Fruit fly (Drosophila melanogaster): ENCODE measurements around the gene CG7300.

Gene CG7300

dm6 chr2L:10732343-10732808 is 34.5 kb upstream of the CG7300 start, which contains the start of the genes EMC3 and Dpy-30L1 (continued):
- peak; percentile 33 for TF ChIP-seq CG18011 (GFP tag; optimal IDR thresholded peaks at IDR 0.05)
- TF ChIP-seq abd-A (tag; optimal IDR thresholded peaks at IDR 0.05), result no peak
- TF ChIP-seq CG10959 (GFP tag; IDR thresholded peaks at IDR 0.05), result no peak
- TF ChIP-seq sima (GFP tag; optimal IDR thresholded peaks at IDR 0.05), result no peak
- TF ChIP-seq pros (GFP tag; optimal IDR thresholded peaks at IDR 0.05), result no peak
- TF ChIP-seq CG9797 (GFP tag; optimal IDR thresholded peaks at IDR 0.05), result no peak
- peak; percentile 81 for TF ChIP-seq CG34224 (GFP tag; IDR thresholded peaks at IDR 0.05; ENCODE audit: partially characterized antibody)
- TF ChIP-seq CG15696 (tag; optimal IDR thresholded peaks at IDR 0.05), result peak; percentile 41
- TF ChIP-seq CG33557 (GFP tag; optimal IDR thresholded peaks at IDR 0.05), result no peak
- peak; percentile 90 for TF ChIP-seq row (GFP tag; IDR thresholded peaks at IDR 0.05)
- TF ChIP-seq so (GFP tag; IDR thresholded peaks at IDR 0.05), result peak; percentile 48; the same call in 1 of the 3 replicates
- TF ChIP-seq CG43689 (GFP tag; IDR thresholded peaks at IDR 0.05), result no peak
- TF ChIP-seq CG3847 (GFP tag; IDR thresholded peaks at IDR 0.05), result peak; percentile 56
- peak; percentile 24 for TF ChIP-seq ERR (GFP tag; optimal IDR thresholded peaks at IDR 0.05)
- no peak for TF ChIP-seq wdn (GFP tag; IDR thresholded peaks at IDR 0.05)
- peak; percentile 70 for TF ChIP-seq CG13424 (tag; optimal IDR thresholded peaks at IDR 0.05)
- peak; percentile 7 for TF ChIP-seq gfzf (GFP tag; optimal IDR thresholded peaks at IDR 0.05)
- no peak for TF ChIP-seq Atf3 (GFP tag; optimal IDR thresholded peaks at IDR 0.05)
- no peak for TF ChIP-seq Deaf1 (tag; optimal IDR thresholded peaks at IDR 0.05)
- TF ChIP-seq Scr (GFP tag; IDR thresholded peaks at IDR 0.05; ENCODE audit: partially characterized antibody), result peak; percentile 92
- peak; percentile 57 for TF ChIP-seq Fer1 (GFP tag; optimal IDR thresholded peaks at IDR 0.05)
- TF ChIP-seq sc (optimal IDR thresholded peaks at IDR 0.05), result no peak
- TF ChIP-seq sc (GFP tag; optimal IDR thresholded peaks at IDR 0.05), result no peak
- no peak for TF ChIP-seq repo (GFP tag; optimal IDR thresholded peaks at IDR 0.05)
- TF ChIP-seq Sry-β (GFP tag; optimal IDR thresholded peaks at IDR 0.05), result no peak
- peak; percentile 44 for TF ChIP-seq Ssrp (tag; optimal IDR thresholded peaks at IDR 0.05)
- no peak for TF ChIP-seq Adf1 (GFP tag; IDR thresholded peaks at IDR 0.05)
- TF ChIP-seq CG4820 (GFP tag; optimal IDR thresholded peaks at IDR 0.05), result peak; percentile 48
- no peak for TF ChIP-seq Sox100B (GFP tag; optimal IDR thresholded peaks at IDR 0.05)
- TF ChIP-seq stc (GFP tag; IDR thresholded peaks at IDR 0.05), result no peak
- no peak for TF ChIP-seq CG6854 (GFP tag; optimal IDR thresholded peaks at IDR 0.05)
- TF ChIP-seq Tbp (GFP tag; optimal IDR thresholded peaks at IDR 0.05), result no peak
- TF ChIP-seq trh (GFP tag; optimal IDR thresholded peaks at IDR 0.05), result no peak
- peak; percentile 30 for TF ChIP-seq pum (GFP tag; optimal IDR thresholded peaks at IDR 0.05)
- TF ChIP-seq tup (GFP tag; optimal IDR thresholded peaks at IDR 0.05), result no peak
- peak; percentile 19; the same call in 1 of the 2 replicates for TF ChIP-seq ssp (GFP tag; IDR thresholded peaks at IDR 0.05)
- TF ChIP-seq Awh (GFP tag; IDR thresholded peaks at IDR 0.05), result no peak
- no peak for TF ChIP-seq Bdp1 (GFP tag; optimal IDR thresholded peaks at IDR 0.05)
- TF ChIP-seq ken (GFP tag; IDR thresholded peaks at IDR 0.05), result no peak
- no peak for TF ChIP-seq Stat92E (GFP tag; optimal IDR thresholded peaks at IDR 0.05)
- peak; percentile 56 for TF ChIP-seq CG1602 (GFP tag; optimal IDR thresholded peaks at IDR 0.05)
- TF ChIP-seq cwo (GFP tag; optimal IDR thresholded peaks at IDR 0.05), result no peak
- no peak for TF ChIP-seq H15 (GFP tag; IDR thresholded peaks at IDR 0.05)
- TF ChIP-seq Nf-YA (GFP tag; IDR thresholded peaks at IDR 0.05), result no peak
- TF ChIP-seq CG3726 (GFP tag; IDR thresholded peaks at IDR 0.05), result no peak
- no peak for TF ChIP-seq CG1832 (GFP tag; optimal IDR thresholded peaks at IDR 0.05)
- no peak for TF ChIP-seq CG8478 (optimal IDR thresholded peaks at IDR 0.05)
- peak; percentile 0 for TF ChIP-seq CG6765 (GFP tag; optimal IDR thresholded peaks at IDR 0.05)
- TF ChIP-seq MBD-R2 (GFP tag; IDR thresholded peaks at IDR 0.05), result peak; percentile 89
- TF ChIP-seq CTCF (GFP tag; optimal IDR thresholded peaks at IDR 0.05), result no peak
- no peak for TF ChIP-seq Doc2 (GFP tag; IDR thresholded peaks at IDR 0.05)
- TF ChIP-seq CG7556 (GFP tag; optimal IDR thresholded peaks at IDR 0.05), result peak; percentile 34
